Worm (Caenorhabditis elegans) whole organism, L2 larva: ENCODE results near the gene K02D10.2.

Source experiments
- C34F6.9 ChIP-seq: fragments of 150-350 bp; optimal IDR thresholded peaks from 2 replicates; lab custom pipeline; 2014; ENCODE audit warnings: missing biosample characterization, missing genetic modification characterization
- R02D3.7 ChIP-seq: fragments of 150-350 bp; optimal IDR thresholded peaks from 2 replicates; lab custom pipeline; 2014; ENCODE audit warnings: missing biosample characterization, missing genetic modification characterization
- Y55F3AM.14 ChIP-seq: fragments of 200-800 bp; sonication (Bioruptor generic); optimal IDR thresholded peaks from 2 replicates; lab custom pipeline; 2018; ENCODE audit warnings: mild to moderate bottlenecking, missing genetic modification characterization, missing compliant biosample characterization
- ZK546.5 ChIP-seq: sonication (generic microtip); optimal IDR thresholded peaks from 2 replicates; lab custom pipeline; 2017; ENCODE audit warnings: missing biosample characterization, missing genetic modification characterization
- alr-1 ChIP-seq: fragments of 150-350 bp; optimal IDR thresholded peaks from 2 replicates; lab custom pipeline; 2014; ENCODE audit warnings: missing biosample characterization, missing genetic modification characterization
- aly-2 ChIP-seq: fragments of 150-350 bp; optimal IDR thresholded peaks from 2 replicates; lab custom pipeline; 2014; ENCODE audit warnings: missing biosample characterization, missing genetic modification characterization
- ama-1 ChIP-seq: fragments of 150-350 bp; optimal IDR thresholded peaks from 2 replicates; lab custom pipeline; 2018; ENCODE audit warnings: inconsistent platforms
- blmp-1 ChIP-seq: sonication (generic microtip); optimal IDR thresholded peaks from 2 replicates; lab custom pipeline; 2017; ENCODE audit warnings: missing genetic modification characterization, mild to moderate bottlenecking, missing compliant biosample characterization, antibody characterized with exemption, moderate library complexity; ENCODE audit not compliant: insufficient read depth
- ceh-16 ChIP-seq: fragments of 150-350 bp; optimal IDR thresholded peaks from 2 replicates; lab custom pipeline; 2014; ENCODE audit warnings: missing biosample characterization, missing genetic modification characterization
- ceh-82 ChIP-seq: fragments of 150-350 bp; optimal IDR thresholded peaks from 2 replicates; lab custom pipeline; 2014; ENCODE audit warnings: missing biosample characterization, missing genetic modification characterization
- crh-2 ChIP-seq: sonication (generic microtip); optimal IDR thresholded peaks from 2 replicates; lab custom pipeline; 2017; ENCODE audit warnings: missing biosample characterization, missing genetic modification characterization
- egl-27 ChIP-seq: sonication (generic microtip); optimal IDR thresholded peaks from 3 replicates; lab custom pipeline; 2017; ENCODE audit warnings: missing biosample characterization, missing genetic modification reagents, missing genetic modification characterization
- elt-3 ChIP-seq: sonication (generic microtip); optimal IDR thresholded peaks from 2 replicates; lab custom pipeline; 2017; ENCODE audit warnings: missing biosample characterization, missing genetic modification characterization
- gmeb-1 ChIP-seq: fragments of 150-350 bp; optimal IDR thresholded peaks from 2 replicates; lab custom pipeline; 2014; ENCODE audit warnings: missing biosample characterization, missing genetic modification characterization
- lin-11 ChIP-seq: fragments of 150-350 bp; sonication (generic microtip); optimal IDR thresholded peaks from 2 replicates; lab custom pipeline; 2014; ENCODE audit warnings: missing biosample characterization, missing genetic modification characterization, inconsistent platforms, mixed read lengths
- lin-13 ChIP-seq: fragments of 150-350 bp; optimal IDR thresholded peaks from 2 replicates; lab custom pipeline; 2014; ENCODE audit warnings: missing biosample characterization, missing genetic modification reagents, missing genetic modification characterization
- lin-39 ChIP-seq: fragments of 150-350 bp; optimal IDR thresholded peaks from 2 replicates; lab custom pipeline; 2014; ENCODE audit warnings: missing biosample characterization, missing genetic modification reagents, missing genetic modification characterization
- lsy-2 ChIP-seq, 2 experiments: fragments of 150-350 bp in 1 of 2; sonication (generic microtip) in 1 of 2; optimal IDR thresholded peaks; 2 replicates each; lab custom pipeline; 2014 to 2017; ENCODE audit warnings: missing biosample characterization in 2 of 2, missing genetic modification characterization in 2 of 2
- mbf-1 ChIP-seq: sonication (generic microtip); optimal IDR thresholded peaks from 2 replicates; lab custom pipeline; 2017; ENCODE audit warnings: missing biosample characterization, missing genetic modification characterization
- mdl-1 ChIP-seq, 2 experiments: fragments of 150-350 bp in 1 of 2; sonication (generic microtip) in 1 of 2; optimal IDR thresholded peaks; 2 replicates each; lab custom pipeline; 2017; ENCODE audit warnings: missing biosample characterization in 2 of 2, missing genetic modification characterization in 2 of 2
- nhr-10 ChIP-seq: sonication (generic microtip); optimal IDR thresholded peaks from 2 replicates; lab custom pipeline; 2017; ENCODE audit warnings: missing biosample characterization, missing genetic modification characterization
- nhr-12 ChIP-seq: fragments of 150-350 bp; optimal IDR thresholded peaks from 2 replicates; lab custom pipeline; 2014; ENCODE audit warnings: missing biosample characterization, missing genetic modification characterization
- nhr-23 ChIP-seq: fragments of 150-350 bp; optimal IDR thresholded peaks from 2 replicates; lab custom pipeline; 2014; ENCODE audit warnings: missing biosample characterization, missing genetic modification reagents, missing genetic modification characterization
- nhr-237 ChIP-seq: fragments of 150-350 bp; optimal IDR thresholded peaks from 2 replicates; lab custom pipeline; 2014; ENCODE audit warnings: missing biosample characterization, missing genetic modification characterization
- nhr-25 ChIP-seq: fragments of 150-350 bp; sonication (generic microtip); optimal IDR thresholded peaks from 3 replicates; lab custom pipeline; 2014; ENCODE audit warnings: missing biosample characterization, missing genetic modification characterization
- nhr-6 ChIP-seq: fragments of 150-350 bp; optimal IDR thresholded peaks from 2 replicates; lab custom pipeline; 2014; ENCODE audit warnings: missing biosample characterization, missing genetic modification characterization
- nhr-77 ChIP-seq: fragments of 150-350 bp; optimal IDR thresholded peaks from 2 replicates; lab custom pipeline; 2014; ENCODE audit warnings: missing biosample characterization, missing genetic modification characterization
- peb-1 ChIP-seq: fragments of 150-350 bp; optimal IDR thresholded peaks from 2 replicates; lab custom pipeline; 2014; ENCODE audit warnings: missing biosample characterization, missing genetic modification characterization
- sem-4 ChIP-seq: fragments of 150-350 bp; optimal IDR thresholded peaks from 2 replicates; lab custom pipeline; 2014; ENCODE audit warnings: missing biosample characterization, missing genetic modification reagents, missing genetic modification characterization
- skn-1 ChIP-seq: sonication (generic microtip); optimal IDR thresholded peaks from 2 replicates; lab custom pipeline; 2017; ENCODE audit warnings: missing biosample characterization, missing genetic modification characterization
- sma-3 ChIP-seq: sonication (generic microtip); optimal IDR thresholded peaks from 2 replicates; lab custom pipeline; 2016; ENCODE audit warnings: missing genetic modification reagents, missing genetic modification characterization, missing compliant biosample characterization
- sma-9 ChIP-seq, 2 experiments: fragments of 150-350 bp in 1 of 2; sonication (generic microtip) in 1 of 2; optimal IDR thresholded peaks; 2 replicates each; lab custom pipeline; 2014 to 2016; ENCODE audit warnings: missing genetic modification characterization in 2 of 2, mild to moderate bottlenecking in 1 of 2, missing biosample characterization in 1 of 2, missing compliant biosample characterization in 1 of 2, missing genetic modification reagents in 1 of 2, moderate library complexity in 1 of 2
- snpc-4 ChIP-seq: fragments of 150-350 bp; optimal IDR thresholded peaks from 2 replicates; lab custom pipeline; 2014; ENCODE audit warnings: missing biosample characterization, missing genetic modification characterization
- unc-55 ChIP-seq: fragments of 150-350 bp; sonication (generic microtip); optimal IDR thresholded peaks from 3 replicates; lab custom pipeline; 2014; ENCODE audit warnings: missing biosample characterization, missing genetic modification reagents, missing genetic modification characterization
- unc-62 ChIP-seq: fragments of 150-350 bp; optimal IDR thresholded peaks from 2 replicates; lab custom pipeline; 2014; ENCODE audit warnings: missing biosample characterization, missing genetic modification reagents, missing genetic modification characterization
- zag-1 ChIP-seq: fragments of 150-350 bp; optimal IDR thresholded peaks from 2 replicates; lab custom pipeline; 2014; ENCODE audit warnings: missing biosample characterization, missing genetic modification characterization
- ztf-1 ChIP-seq: fragments of 200-800 bp; sonication (Bioruptor generic); conservative IDR thresholded peaks from 2 replicates; pipeline ENCODE4 v1.3.6; 2022; ENCODE audit warnings: missing genetic modification characterization, missing compliant biosample characterization
- ztf-4 ChIP-seq: fragments of 150-350 bp; optimal IDR thresholded peaks from 2 replicates; lab custom pipeline; 2014; ENCODE audit warnings: missing biosample characterization, missing genetic modification characterization

K02D10.2 gene

ce11 chrIII:8801864-8802818 is 31.1 kb upstream of the K02D10.2 start (continued):
- TF ChIP-seq crh-2 (tag; lab: Kevin White, UChicago) (peak; percentile 99), ztf-4 (tag; lab: Kevin White, UChicago) (peak; percentile 96), nhr-12 (tag; lab: Kevin White, UChicago) (no peak), blmp-1 (tag; lab: Kevin White, UChicago) (peak; percentile 57), sem-4 (tag; lab: Kevin White, UChicago) (peak; percentile 96), mbf-1 (tag; lab: Kevin White, UChicago) (no peak), sma-3 (GFP tag; lab: Kevin White, UChicago) (peak; percentile 96), unc-62 (peak; percentile 86), ztf-1 (GFP tag; lab: Robert Waterston, UW) (no peak), snpc-4 (tag; lab: Kevin White, UChicago) (peak; percentile 85), ceh-16 (tag; lab: Kevin White, UChicago) (peak; percentile 90), egl-27 (tag; lab: Kevin White, UChicago) (peak; percentile 99), nhr-237 (tag; lab: Kevin White, UChicago) (peak; percentile 80), alr-1 (peak; percentile 99), sma-9 (GFP tag; optimal IDR thresholded peaks at IDR 0.05; lab: Kevin White, UChicago) (peak; percentile 98), sma-9 (tag; optimal IDR thresholded peaks at IDR 0.05; lab: Kevin White, UChicago) (peak; percentile 85), unc-55 (GFP tag; lab: Kevin White, UChicago) (peak; percentile 97)
- TF ChIP-seq, all 48 proteins: peak for 34

ce11 chrIII:8801352-8801863 is 30.3 kb upstream of the K02D10.2 start:
- TF ChIP-seq mbf-1 (tag; lab: Kevin White, UChicago): no peak
- TF ChIP-seq sma-9 (GFP tag; optimal IDR thresholded peaks at IDR 0.05; lab: Kevin White, UChicago): no peak
- TF ChIP-seq sma-9 (tag; optimal IDR thresholded peaks at IDR 0.05; lab: Kevin White, UChicago): no peak
- no peak for TF ChIP-seq skn-1 (tag; lab: Kevin White, UChicago)
- TF ChIP-seq alr-1: no peak
- no peak for TF ChIP-seq elt-3 (tag; lab: Kevin White, UChicago)
- no peak for TF ChIP-seq lsy-2 (tag; optimal IDR thresholded peaks at IDR 0.05; lab: Kevin White, UChicago)
- no peak for TF ChIP-seq nhr-77 (tag; lab: Kevin White, UChicago)
- TF ChIP-seq, all 48 proteins: peak for 0

ce11 chrIII:8800796-8801083 is 29.7 kb upstream of the K02D10.2 start:
- TF ChIP-seq nhr-23 (tag; lab: Kevin White, UChicago): no peak
- no peak for TF ChIP-seq aly-2 (tag; lab: Kevin White, UChicago)
- peak; percentile 10 for TF ChIP-seq sma-3 (GFP tag; lab: Kevin White, UChicago)
- no peak for TF ChIP-seq skn-1 (tag; lab: Kevin White, UChicago)
- TF ChIP-seq gmeb-1 (tag; lab: Kevin White, UChicago): no peak
- no peak for TF ChIP-seq Y55F3AM.14 (GFP tag; lab: Kevin White, UChicago)
- peak; percentile 29 for TF ChIP-seq nhr-25 (tag; lab: Kevin White, UChicago)
- no peak for TF ChIP-seq nhr-12 (tag; lab: Kevin White, UChicago)
- TF ChIP-seq, all 48 proteins: peak for 2

- TF ChIP-seq ztf-4 (tag; lab: Kevin White, UChicago) (peak; percentile 89), nhr-6 (peak; percentile 96), skn-1 (tag; lab: Kevin White, UChicago) (no peak), unc-55 (GFP tag; lab: Kevin White, UChicago) (peak; percentile 85), ztf-1 (GFP tag; lab: Robert Waterston, UW) (no peak), lin-11 (tag; lab: Kevin White, UChicago) (peak; percentile 65), blmp-1 (tag; lab: Kevin White, UChicago) (peak; percentile 83), lsy-2 (tag; optimal IDR thresholded peaks at IDR 0.05; lab: Kevin White, UChicago) (peak; percentile 59 to 92), ama-1 (lab: Kevin White, UChicago) (no peak), aly-2 (tag; lab: Kevin White, UChicago) (no peak), nhr-10 (tag; lab: Kevin White, UChicago) (no peak), ceh-82 (no peak), sma-9 (GFP tag; optimal IDR thresholded peaks at IDR 0.05; lab: Kevin White, UChicago) (peak; percentile 96), sma-9 (tag; optimal IDR thresholded peaks at IDR 0.05; lab: Kevin White, UChicago) (no peak), peb-1 (tag; lab: Kevin White, UChicago) (no peak), ceh-16 (tag; lab: Kevin White, UChicago) (no peak), mdl-1 (tag; optimal IDR thresholded peaks at IDR 0.05; lab: Kevin White, UChicago) (peak; percentile 85 to 98), nhr-237 (tag; lab: Kevin White, UChicago) (peak; percentile 26), ZK546.5 (tag; lab: Kevin White, UChicago) (peak; percentile 1), R02D3.7 (tag; lab: Kevin White, UChicago) (no peak), lin-13 (GFP tag; lab: Kevin White, UChicago) (peak; percentile 82), zag-1 (tag; lab: Kevin White, UChicago) (peak; percentile 92), mbf-1 (tag; lab: Kevin White, UChicago) (no peak), sem-4 (tag; lab: Kevin White, UChicago) (peak; percentile 95), snpc-4 (tag; lab: Kevin White, UChicago) (peak; percentile 63), C34F6.9 (tag; lab: Kevin White, UChicago) (peak; percentile 96), lin-39 (tag; lab: Kevin White, UChicago) (peak; percentile 82), gmeb-1 (tag; lab: Kevin White, UChicago) (peak; percentile 64)
Observed at ce11 chrIII:8799964-8800795, 29.1 kb upstream of the K02D10.2 start, which contains the start of gene F54F2.6. Gene F54F2.6, minus strand, starts transcription at chrIII:8800701.
